Fruit fly (Drosophila melanogaster) whole organism, embryonic: Measurements from ENCODE around the gene goe.

Experiments
- Atf6 ChIP-seq: fragments of 200-800 bp; sonication (Bioruptor generic); IDR thresholded peaks from 2 replicates; pipeline ENCODE4 v1.3.6; 2022; ENCODE audit warnings: missing biosample characterization, missing genetic modification characterization
- CG10267 ChIP-seq: fragments of 200-800 bp; sonication (Bioruptor generic); optimal IDR thresholded peaks from 2 replicates; lab custom pipeline; 2018; ENCODE audit warnings: missing biosample characterization, mild to moderate bottlenecking, missing genetic modification characterization, moderate library complexity
- CG10565 ChIP-seq: fragments of 200-800 bp; sonication (Bioruptor generic); optimal IDR thresholded peaks from 3 replicates; lab custom pipeline; 2016; ENCODE audit warnings: missing biosample characterization, mild to moderate bottlenecking, missing genetic modification characterization
- CG11085 ChIP-seq: fragments of 200-800 bp; sonication (Bioruptor generic); IDR thresholded peaks from 2 replicates; pipeline ENCODE4 v1.3.6; 2022; ENCODE audit warnings: missing biosample characterization, missing genetic modification characterization
- CG11723 ChIP-seq: fragments of 200-800 bp; sonication (Bioruptor generic); optimal IDR thresholded peaks from 2 replicates; lab custom pipeline; 2017; ENCODE audit warnings: missing biosample characterization, mild to moderate bottlenecking, missing genetic modification characterization
- CG1233 ChIP-seq: fragments of 200-800 bp; sonication (Bioruptor generic); optimal IDR thresholded peaks from 4 replicates; lab custom pipeline; 2018; ENCODE audit warnings: missing biosample characterization, mild to moderate bottlenecking, missing genetic modification characterization
- CG12769 ChIP-seq: fragments of 200-800 bp; sonication (Bioruptor generic); optimal IDR thresholded peaks from 2 replicates; lab custom pipeline; 2019; ENCODE audit warnings: missing biosample characterization, mild to moderate bottlenecking, missing genetic modification characterization, moderate library complexity
- CG13894 ChIP-seq: fragments of 200-800 bp; sonication (Bioruptor generic); optimal IDR thresholded peaks from 3 replicates; lab custom pipeline; 2018; ENCODE audit warnings: missing biosample characterization, mild to moderate bottlenecking, missing genetic modification characterization, moderate library complexity
- CG1832 ChIP-seq: fragments of 200-800 bp; sonication (Bioruptor generic); optimal IDR thresholded peaks from 2 replicates; lab custom pipeline; 2017; ENCODE audit warnings: missing biosample characterization, mild to moderate bottlenecking, missing genetic modification characterization, inconsistent platforms
- CG2199 ChIP-seq: fragments of 200-800 bp; sonication (Bioruptor generic); IDR thresholded peaks from 3 replicates; pipeline ENCODE4 v1.3.6; 2022; ENCODE audit warnings: missing biosample characterization, missing genetic modification characterization
- CG3281 ChIP-seq: fragments of 200-800 bp; sonication (Bioruptor generic); optimal IDR thresholded peaks from 3 replicates; lab custom pipeline; 2017; ENCODE audit warnings: missing biosample characterization, mild to moderate bottlenecking, missing genetic modification characterization
- CG42726 ChIP-seq: fragments of 200-800 bp; sonication (Bioruptor generic); IDR thresholded peaks from 2 replicates; pipeline ENCODE4 v1.3.6; 2022; ENCODE audit warnings: missing biosample characterization, missing genetic modification characterization; ENCODE audit not compliant: partially characterized antibody
- CG7963 ChIP-seq: fragments of 200-800 bp; sonication (Bioruptor generic); IDR thresholded peaks from 3 replicates; pipeline ENCODE4 v1.3.6; 2022; ENCODE audit warnings: missing biosample characterization, missing genetic modification characterization; ENCODE audit not compliant: partially characterized antibody
- CG7987 ChIP-seq: fragments of 200-800 bp; sonication (Bioruptor generic); optimal IDR thresholded peaks from 2 replicates; lab custom pipeline; 2018; ENCODE audit warnings: missing biosample characterization, mild to moderate bottlenecking, missing genetic modification characterization, moderate library complexity
- CG8281 ChIP-seq: fragments of 200-800 bp; sonication (Bioruptor generic); optimal IDR thresholded peaks from 2 replicates; lab custom pipeline; 2018; ENCODE audit warnings: missing biosample characterization, mild to moderate bottlenecking, missing genetic modification characterization, moderate library complexity
- CG8290 ChIP-seq, 3 experiments: fragments of 200-800 bp; sonication (Bioruptor generic); optimal IDR thresholded peaks; 2 replicates each; lab custom pipeline; 2016 to 2019; ENCODE audit warnings: missing biosample characterization in 3 of 3, missing genetic modification characterization in 3 of 3, mild to moderate bottlenecking in 2 of 3, moderate library complexity in 1 of 3
- CG9437 ChIP-seq: fragments of 200-800 bp; sonication (Bioruptor generic); optimal IDR thresholded peaks from 2 replicates; lab custom pipeline; 2018; ENCODE audit warnings: missing biosample characterization, mild to moderate bottlenecking, missing genetic modification characterization
- CG9876 ChIP-seq: fragments of 200-800 bp; sonication (Bioruptor generic); optimal IDR thresholded peaks from 2 replicates; lab custom pipeline; 2016; ENCODE audit warnings: missing biosample characterization, missing genetic modification characterization
- D19B ChIP-seq: fragments of 200-800 bp; sonication (Bioruptor generic); optimal IDR thresholded peaks from 2 replicates; lab custom pipeline; 2017; ENCODE audit warnings: missing biosample characterization, mild to moderate bottlenecking, missing genetic modification characterization
- Deaf1 ChIP-seq: fragments of 200-800 bp; optimal IDR thresholded peaks from 3 replicates; lab custom pipeline; 2019; ENCODE audit warnings: missing biosample characterization, mild to moderate bottlenecking, missing genetic modification characterization, moderate library complexity
- Dip3 ChIP-seq: fragments of 200-800 bp; sonication (Bioruptor generic); optimal IDR thresholded peaks from 3 replicates; lab custom pipeline; 2016; ENCODE audit warnings: missing biosample characterization, missing genetic modification characterization
- Dll ChIP-seq: fragments of 200-800 bp; sonication (Bioruptor generic); IDR thresholded peaks from 4 replicates; pipeline ENCODE4 v1.3.6; 2022; ENCODE audit warnings: missing biosample characterization, missing genetic modification characterization; ENCODE audit not compliant: partially characterized antibody
- Hmr ChIP-seq: fragments of 200-800 bp; sonication (Bioruptor generic); optimal IDR thresholded peaks from 3 replicates; lab custom pipeline; 2017; ENCODE audit warnings: mild to moderate bottlenecking, missing biosample characterization, missing genetic modification reagents, missing genetic modification characterization
- Oaz ChIP-seq: fragments of 200-800 bp; sonication (Bioruptor generic); IDR thresholded peaks from 2 replicates; pipeline ENCODE4 v1.3.6; 2022; ENCODE audit warnings: missing biosample characterization, missing genetic modification characterization
- Optix ChIP-seq: fragments of 200-800 bp; sonication (Bioruptor generic); IDR thresholded peaks from 3 replicates; pipeline ENCODE4 v1.3.6; 2022; ENCODE audit warnings: missing biosample characterization, missing genetic modification characterization
- PHDP ChIP-seq: fragments of 200-800 bp; sonication (Bioruptor generic); optimal IDR thresholded peaks from 3 replicates; lab custom pipeline; 2018; ENCODE audit warnings: missing biosample characterization, mild to moderate bottlenecking, missing genetic modification characterization, moderate library complexity
- Vsx1 ChIP-seq: fragments of 200-800 bp; sonication (Bioruptor generic); optimal IDR thresholded peaks from 2 replicates; lab custom pipeline; 2017; ENCODE audit warnings: missing biosample characterization, mild to moderate bottlenecking, missing genetic modification characterization, missing genetic modification reagents
- ab ChIP-seq: fragments of 200-800 bp; sonication (Bioruptor generic); optimal IDR thresholded peaks from 2 replicates; lab custom pipeline; 2016; ENCODE audit warnings: missing biosample characterization, missing genetic modification characterization
- abd-A ChIP-seq: fragments of 200-800 bp; sonication (Bioruptor generic); optimal IDR thresholded peaks from 3 replicates; lab custom pipeline; 2019; ENCODE audit warnings: missing biosample characterization, mild to moderate bottlenecking, missing genetic modification characterization, moderate library complexity
- az2 ChIP-seq: fragments of 200-800 bp; sonication (Bioruptor generic); optimal IDR thresholded peaks from 3 replicates; lab custom pipeline; 2016; ENCODE audit warnings: missing biosample characterization, missing genetic modification characterization
- caup ChIP-seq: fragments of 200-800 bp; sonication (Bioruptor generic); optimal IDR thresholded peaks from 3 replicates; lab custom pipeline; 2017; ENCODE audit warnings: missing biosample characterization, mild to moderate bottlenecking, missing genetic modification characterization, moderate library complexity; ENCODE audit not compliant: severe bottlenecking
- corto ChIP-seq: fragments of 200-800 bp; sonication (Bioruptor generic); optimal IDR thresholded peaks from 2 replicates; lab custom pipeline; 2016; ENCODE audit warnings: missing biosample characterization, mild to moderate bottlenecking, missing genetic modification characterization, moderate library complexity
- crc ChIP-seq: fragments of 200-800 bp; sonication (Bioruptor generic); optimal IDR thresholded peaks from 2 replicates; lab custom pipeline; 2016; ENCODE audit warnings: missing biosample characterization, missing genetic modification characterization
- dati ChIP-seq: fragments of 200-800 bp; sonication (Bioruptor generic); IDR thresholded peaks from 2 replicates; pipeline ENCODE4 v1.3.6; 2022; ENCODE audit warnings: missing biosample characterization, missing genetic modification characterization
- gcm2 ChIP-seq: fragments of 200-800 bp; sonication (Bioruptor generic); optimal IDR thresholded peaks from 2 replicates; lab custom pipeline; 2016; ENCODE audit warnings: missing biosample characterization, missing genetic modification characterization
- grn ChIP-seq: fragments of 200-800 bp; sonication (Bioruptor generic); optimal IDR thresholded peaks from 3 replicates; lab custom pipeline; 2017; ENCODE audit warnings: missing biosample characterization, missing genetic modification characterization
- gro ChIP-seq: fragments of 200-800 bp; sonication (Bioruptor generic); optimal IDR thresholded peaks from 2 replicates; lab custom pipeline; 2016; ENCODE audit warnings: missing biosample characterization, missing genetic modification characterization
- hb ChIP-seq: fragments of 200-800 bp; sonication (Bioruptor generic); IDR thresholded peaks from 3 replicates; pipeline ENCODE4 v1.3.6; 2022; ENCODE audit warnings: missing biosample characterization, missing genetic modification characterization; ENCODE audit not compliant: partially characterized antibody
- ind ChIP-seq: fragments of 200-800 bp; sonication (Bioruptor generic); optimal IDR thresholded peaks from 3 replicates; lab custom pipeline; 2016; ENCODE audit warnings: missing biosample characterization, missing genetic modification characterization
- kni ChIP-seq: fragments of 200-800 bp; sonication (Bioruptor generic); optimal IDR thresholded peaks from 3 replicates; lab custom pipeline; 2017; ENCODE audit warnings: mild to moderate bottlenecking, missing biosample characterization, missing genetic modification reagents, missing genetic modification characterization
- lbe ChIP-seq: fragments of 200-800 bp; sonication (Bioruptor generic); optimal IDR thresholded peaks from 2 replicates; lab custom pipeline; 2016; ENCODE audit warnings: missing biosample characterization, mild to moderate bottlenecking, missing genetic modification characterization
- nom ChIP-seq: fragments of 200-800 bp; sonication (Bioruptor generic); optimal IDR thresholded peaks from 2 replicates; lab custom pipeline; 2017; ENCODE audit warnings: missing biosample characterization, missing genetic modification characterization, mild to moderate bottlenecking, moderate library complexity, missing genetic modification reagents
- p53 ChIP-seq: fragments of 200-800 bp; sonication (Bioruptor generic); optimal IDR thresholded peaks from 2 replicates; lab custom pipeline; 2016; ENCODE audit warnings: missing biosample characterization, missing genetic modification characterization
- peb ChIP-seq: fragments of 200-800 bp; sonication (Bioruptor generic); IDR thresholded peaks from 2 replicates; pipeline ENCODE4 v1.3.6; 2022; ENCODE audit warnings: missing biosample characterization, missing genetic modification characterization
- sens ChIP-seq: fragments of 200-800 bp; sonication (Bioruptor generic); peaks from one replicate; lab custom pipeline; 2016; ENCODE audit warnings: missing biosample characterization, missing genetic modification characterization
- seq ChIP-seq: fragments of 200-800 bp; sonication (Bioruptor generic); IDR thresholded peaks from 2 replicates; pipeline ENCODE4 v1.3.6; 2022; ENCODE audit warnings: missing biosample characterization, missing genetic modification characterization
- sqz ChIP-seq: fragments of 200-800 bp; sonication (Bioruptor generic); optimal IDR thresholded peaks from 3 replicates; lab custom pipeline; 2018; ENCODE audit warnings: missing biosample characterization, mild to moderate bottlenecking, missing genetic modification characterization
- sr ChIP-seq: fragments of 200-800 bp; sonication (Bioruptor generic); IDR thresholded peaks from 3 replicates; pipeline ENCODE4 v1.3.6; 2022; ENCODE audit warnings: missing biosample characterization, missing genetic modification characterization
- tin ChIP-seq: fragments of 200-800 bp; sonication (Bioruptor generic); optimal IDR thresholded peaks from 3 replicates; lab custom pipeline; 2016; ENCODE audit warnings: missing biosample characterization, missing genetic modification characterization
- tup ChIP-seq: fragments of 200-800 bp; sonication (Bioruptor generic); optimal IDR thresholded peaks from 2 replicates; lab custom pipeline; 2016; ENCODE audit warnings: missing biosample characterization, mild to moderate bottlenecking, missing genetic modification characterization, moderate library complexity

Gene goe

DNA sequence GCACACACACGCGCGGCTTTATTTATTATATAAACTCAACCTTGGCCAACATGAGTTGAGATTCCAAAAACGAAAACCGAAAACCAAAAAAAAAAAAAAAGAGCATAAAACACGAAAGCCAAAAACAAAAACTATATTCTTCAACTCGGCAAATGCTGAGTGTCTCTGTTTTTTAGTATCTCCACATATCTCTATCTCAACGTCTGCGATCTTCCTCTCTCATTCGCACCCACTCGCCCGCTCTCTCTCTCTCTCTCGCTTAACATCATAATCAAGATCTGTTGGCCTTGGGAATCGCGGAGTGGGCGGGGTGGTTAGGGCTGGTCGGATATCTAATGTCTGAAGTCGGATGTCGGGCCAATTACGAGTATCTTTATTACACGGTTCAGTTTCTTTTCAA lies 28.5 kb upstream of the goe start (continued):
- no peak for TF ChIP-seq az2 (GFP tag; lab: Kevin White, UChicago)
- no peak for TF ChIP-seq seq
- no peak for TF ChIP-seq PHDP
- TF ChIP-seq corto: no peak
- peak; percentile 37; the same call in 1 of the 3 replicates for TF ChIP-seq CG2199 (GFP tag; lab: Robert Waterston, UW)
- no peak for TF ChIP-seq Dip3 (GFP tag; lab: Kevin White, UChicago)
- TF ChIP-seq Oaz: no peak
- TF ChIP-seq CG11723 (GFP tag; lab: Kevin White, UChicago): no peak
- TF ChIP-seq Atf6 (GFP tag; lab: Robert Waterston, UW): no peak
- TF ChIP-seq sqz (GFP tag; lab: Kevin White, UChicago): peak; percentile 73
- TF ChIP-seq p53: no peak
- no peak for TF ChIP-seq CG10267
- no peak for TF ChIP-seq CG42726 (GFP tag; lab: Robert Waterston, UW)
- no peak for TF ChIP-seq ab (GFP tag; lab: Kevin White, UChicago)
- peak; percentile 42 for TF ChIP-seq CG12769
- TF ChIP-seq Hmr (GFP tag; lab: Kevin White, UChicago): peak; percentile 16
- TF ChIP-seq CG1832 (GFP tag; lab: Kevin White, UChicago): peak; percentile 79
- peak; percentile 37; the same call in 1 of the 3 replicates for TF ChIP-seq sr
- TF ChIP-seq CG13894 (tag; lab: Kevin White, UChicago): peak; percentile 49
- no peak for TF ChIP-seq CG7963 (GFP tag; lab: Robert Waterston, UW)
- TF ChIP-seq CG3281 (GFP tag; lab: Kevin White, UChicago): no peak
- TF ChIP-seq grn (GFP tag; lab: Kevin White, UChicago): peak; percentile 86
- no peak for TF ChIP-seq CG9437
- TF ChIP-seq CG8290 (GFP tag; optimal IDR thresholded peaks at IDR 0.05; lab: Kevin White, UChicago): no peak
- peak in 1 of 2 experiments; percentile 8 for TF ChIP-seq CG8290 (tag; optimal IDR thresholded peaks at IDR 0.05; lab: Kevin White, UChicago)
- TF ChIP-seq Deaf1 (tag; lab: Kevin White, UChicago): peak; percentile 4
- TF ChIP-seq CG10565 (GFP tag; lab: Kevin White, UChicago): no peak
- peak; percentile 32 for TF ChIP-seq D19B (GFP tag; lab: Kevin White, UChicago)
- no peak for TF ChIP-seq CG9876 (GFP tag; lab: Kevin White, UChicago)
- TF ChIP-seq CG11085 (GFP tag; lab: Robert Waterston, UW): no peak
- TF ChIP-seq CG7987 (GFP tag; lab: Kevin White, UChicago): no peak
- TF ChIP-seq CG1233 (GFP tag; lab: Kevin White, UChicago): no peak
- TF ChIP-seq sens (GFP tag; lab: Kevin White, UChicago): no peak
- no peak for TF ChIP-seq Vsx1
- TF ChIP-seq crc: no peak
- TF ChIP-seq tup (GFP tag; lab: Kevin White, UChicago): no peak
- no peak for TF ChIP-seq nom (GFP tag; lab: Kevin White, UChicago)
- TF ChIP-seq caup (GFP tag; lab: Kevin White, UChicago): peak; percentile 34
- no peak for TF ChIP-seq Dll (GFP tag; lab: Robert Waterston, UW)
- TF ChIP-seq dati: no peak
- TF ChIP-seq peb (GFP tag; lab: Robert Waterston, UW): no peak
- TF ChIP-seq gro: peak; percentile 37
- peak; percentile 53 for TF ChIP-seq abd-A (tag; lab: Kevin White, UChicago)
- no peak for TF ChIP-seq tin (GFP tag; lab: Kevin White, UChicago)
- no peak for TF ChIP-seq kni (GFP tag; lab: Kevin White, UChicago)
- TF ChIP-seq gcm2: no peak
- no peak for TF ChIP-seq hb (GFP tag; lab: Robert Waterston, UW)
- TF ChIP-seq CG8281: no peak
- no peak for TF ChIP-seq Optix (GFP tag; lab: Robert Waterston, UW)
- TF ChIP-seq lbe (GFP tag; lab: Kevin White, UChicago): no peak
- TF ChIP-seq ind: no peak
- TF ChIP-seq, all 482 proteins: peak for 24
